Worm (Caenorhabditis elegans): ENCODE data around the gene rps-0.

DNA sequence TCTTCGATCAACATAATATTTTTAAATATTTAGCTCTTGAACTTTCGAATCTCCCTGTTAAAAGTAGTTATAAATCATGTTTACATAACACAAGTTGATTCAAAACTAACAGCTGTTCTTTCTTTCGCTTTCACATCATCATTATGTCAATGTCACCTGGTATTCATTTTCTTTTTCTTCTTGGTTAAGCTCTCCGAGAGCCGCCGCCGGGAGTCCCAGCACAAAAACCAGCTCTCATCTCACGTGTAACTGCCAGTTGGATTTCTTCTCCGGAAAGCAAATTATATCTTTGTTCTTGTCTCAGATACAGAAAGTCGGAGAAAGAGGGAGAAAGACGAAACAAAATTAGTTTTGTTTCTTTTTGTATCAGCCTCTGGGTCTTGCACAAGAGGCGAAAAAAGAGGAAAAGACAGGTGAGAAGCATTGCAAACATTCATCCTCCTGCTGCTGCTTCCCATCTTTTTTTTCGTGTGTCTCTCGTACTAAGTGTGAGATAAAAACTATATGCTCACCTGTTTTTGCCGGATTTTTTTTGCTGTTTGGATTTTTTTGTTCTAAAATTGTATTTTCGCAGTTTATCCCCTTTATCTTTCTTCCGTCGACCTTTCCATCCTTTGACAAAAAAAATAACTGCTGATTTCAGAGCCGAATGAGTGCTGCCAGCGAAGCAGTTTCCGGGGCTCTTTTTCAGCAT is 22.4 kb downstream of the rps-0 start, which contains the start of gene F17C8.3:
- TF ChIP-seq nfya-1 (tag; optimal IDR thresholded peaks at IDR 0.05; ENCODE audit: insufficient read depth) (peak; percentile 48), pha-4 (tag; optimal IDR thresholded peaks at IDR 0.05) (no peak), nhr-25 (tag; optimal IDR thresholded peaks at IDR 0.05) (no peak), ztf-11 (tag; optimal IDR thresholded peaks at IDR 0.05) (no peak), unc-39 (tag; optimal IDR thresholded peaks at IDR 0.05) (no peak), nhr-76 (tag; optimal IDR thresholded peaks at IDR 0.05) (no peak), ztf-4 (tag; optimal IDR thresholded peaks at IDR 0.05) (no peak), ama-1 (optimal IDR thresholded peaks at IDR 0.05) (no peak), aly-2 (tag; optimal IDR thresholded peaks at IDR 0.05) (no peak), lsy-12 (tag; optimal IDR thresholded peaks at IDR 0.05) (no peak), unc-62 (GFP tag; optimal IDR thresholded peaks at IDR 0.05) (no peak), fkh-10 (GFP tag; optimal IDR thresholded peaks at IDR 0.05) (no peak)
